Fruit fly (Drosophila melanogaster) whole organism: Measurements from ENCODE around the gene CG13083.

Experiments used
- CG8478 ChIP-seq: fragments of >200 bp; optimal IDR thresholded peaks from 2 replicates; lab custom pipeline; 2018; ENCODE audit warnings: inconsistent platforms
- psq ChIP-seq: fragments of >200 bp; optimal IDR thresholded peaks from 2 replicates; lab custom pipeline; 2017
- usp ChIP-seq: fragments of >200 bp; optimal IDR thresholded peaks from 2 replicates; lab custom pipeline; 2017; ENCODE audit warnings: missing biosample characterization, missing genetic modification characterization, mixed read lengths

DNA sequence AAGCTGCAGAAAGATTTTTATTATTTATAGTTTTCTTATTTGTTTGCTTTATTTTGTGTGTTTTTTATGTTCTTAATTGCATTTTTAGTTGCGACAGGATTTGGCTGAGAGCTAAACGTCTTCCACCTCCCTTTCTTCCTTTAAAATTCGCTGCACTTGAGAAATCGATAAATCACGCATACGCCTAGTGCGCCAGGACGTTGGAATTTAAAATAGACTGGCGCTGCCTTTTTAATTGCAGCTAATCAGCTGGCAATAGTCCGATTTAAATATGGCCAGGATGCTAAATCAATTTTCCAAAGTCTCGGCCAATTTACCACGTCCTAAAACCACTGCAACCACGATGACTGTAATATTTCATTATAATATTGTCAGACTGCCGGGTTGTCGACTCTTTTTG, 39.6 kb downstream of the CG13083 start:
- TF ChIP-seq CG8478 (lab: Kevin White, UChicago) (no peak), psq (no peak), usp (GFP tag; lab: Kevin White, UChicago) (no peak)
